Worm (Caenorhabditis elegans) whole organism, L2 larva: Measurements from ENCODE around the gene rab-14.

Experiments used
- C34F6.9 ChIP-seq: fragments of 150-350 bp; optimal IDR thresholded peaks from 2 replicates; lab custom pipeline; 2014; ENCODE audit warnings: missing biosample characterization, missing genetic modification characterization
- F13H6.1 ChIP-seq: sonication (generic microtip); optimal IDR thresholded peaks from 2 replicates; lab custom pipeline; 2016; ENCODE audit warnings: missing genetic modification characterization, missing compliant biosample characterization
- Y55F3AM.14 ChIP-seq: fragments of 200-800 bp; sonication (Bioruptor generic); optimal IDR thresholded peaks from 2 replicates; lab custom pipeline; 2018; ENCODE audit warnings: mild to moderate bottlenecking, missing genetic modification characterization, missing compliant biosample characterization
- ZK546.5 ChIP-seq: sonication (generic microtip); optimal IDR thresholded peaks from 2 replicates; lab custom pipeline; 2017; ENCODE audit warnings: missing biosample characterization, missing genetic modification characterization
- alr-1 ChIP-seq: fragments of 150-350 bp; optimal IDR thresholded peaks from 2 replicates; lab custom pipeline; 2014; ENCODE audit warnings: missing biosample characterization, missing genetic modification characterization
- ama-1 ChIP-seq: fragments of 150-350 bp; optimal IDR thresholded peaks from 2 replicates; lab custom pipeline; 2018; ENCODE audit warnings: inconsistent platforms
- blmp-1 ChIP-seq: sonication (generic microtip); optimal IDR thresholded peaks from 2 replicates; lab custom pipeline; 2017; ENCODE audit warnings: missing genetic modification characterization, mild to moderate bottlenecking, missing compliant biosample characterization, antibody characterized with exemption, moderate library complexity; ENCODE audit not compliant: insufficient read depth
- ceh-16 ChIP-seq: fragments of 150-350 bp; optimal IDR thresholded peaks from 2 replicates; lab custom pipeline; 2014; ENCODE audit warnings: missing biosample characterization, missing genetic modification characterization
- crh-2 ChIP-seq: sonication (generic microtip); optimal IDR thresholded peaks from 2 replicates; lab custom pipeline; 2017; ENCODE audit warnings: missing biosample characterization, missing genetic modification characterization
- dmd-4 ChIP-seq: sonication (generic microtip); optimal IDR thresholded peaks from 2 replicates; lab custom pipeline; 2017; ENCODE audit warnings: missing biosample characterization, missing genetic modification characterization
- egl-27 ChIP-seq: sonication (generic microtip); optimal IDR thresholded peaks from 3 replicates; lab custom pipeline; 2017; ENCODE audit warnings: missing biosample characterization, missing genetic modification reagents, missing genetic modification characterization
- elt-1 ChIP-seq: fragments of 150-350 bp; optimal IDR thresholded peaks from 2 replicates; lab custom pipeline; 2014; ENCODE audit warnings: missing biosample characterization, missing genetic modification characterization
- gmeb-1 ChIP-seq: fragments of 150-350 bp; optimal IDR thresholded peaks from 2 replicates; lab custom pipeline; 2014; ENCODE audit warnings: missing biosample characterization, missing genetic modification characterization
- lin-11 ChIP-seq: fragments of 150-350 bp; sonication (generic microtip); optimal IDR thresholded peaks from 2 replicates; lab custom pipeline; 2014; ENCODE audit warnings: missing biosample characterization, missing genetic modification characterization, inconsistent platforms, mixed read lengths
- lin-13 ChIP-seq: fragments of 150-350 bp; optimal IDR thresholded peaks from 2 replicates; lab custom pipeline; 2014; ENCODE audit warnings: missing biosample characterization, missing genetic modification reagents, missing genetic modification characterization
- lin-39 ChIP-seq: fragments of 150-350 bp; optimal IDR thresholded peaks from 2 replicates; lab custom pipeline; 2014; ENCODE audit warnings: missing biosample characterization, missing genetic modification reagents, missing genetic modification characterization
- lsy-2 ChIP-seq, 2 experiments: fragments of 150-350 bp in 1 of 2; sonication (generic microtip) in 1 of 2; optimal IDR thresholded peaks; 2 replicates each; lab custom pipeline; 2014 to 2017; ENCODE audit warnings: missing biosample characterization in 2 of 2, missing genetic modification characterization in 2 of 2
- mab-5 ChIP-seq: fragments of 150-350 bp; optimal IDR thresholded peaks from 2 replicates; lab custom pipeline; 2014; ENCODE audit warnings: missing biosample characterization, missing genetic modification characterization
- mbf-1 ChIP-seq: sonication (generic microtip); optimal IDR thresholded peaks from 2 replicates; lab custom pipeline; 2017; ENCODE audit warnings: missing biosample characterization, missing genetic modification characterization
- nhr-11 ChIP-seq: fragments of 150-350 bp; optimal IDR thresholded peaks from 2 replicates; lab custom pipeline; 2014; ENCODE audit warnings: missing biosample characterization, missing genetic modification characterization
- nhr-12 ChIP-seq: fragments of 150-350 bp; optimal IDR thresholded peaks from 2 replicates; lab custom pipeline; 2014; ENCODE audit warnings: missing biosample characterization, missing genetic modification characterization
- nhr-129 ChIP-seq: fragments of 150-350 bp; optimal IDR thresholded peaks from 2 replicates; lab custom pipeline; 2014; ENCODE audit warnings: missing biosample characterization, missing genetic modification characterization
- nhr-21 ChIP-seq: fragments of 150-350 bp; optimal IDR thresholded peaks from 2 replicates; lab custom pipeline; 2014; ENCODE audit warnings: missing biosample characterization, missing genetic modification characterization
- nhr-23 ChIP-seq: fragments of 150-350 bp; optimal IDR thresholded peaks from 2 replicates; lab custom pipeline; 2014; ENCODE audit warnings: missing biosample characterization, missing genetic modification reagents, missing genetic modification characterization
- nhr-237 ChIP-seq: fragments of 150-350 bp; optimal IDR thresholded peaks from 2 replicates; lab custom pipeline; 2014; ENCODE audit warnings: missing biosample characterization, missing genetic modification characterization
- nhr-25 ChIP-seq: fragments of 150-350 bp; sonication (generic microtip); optimal IDR thresholded peaks from 3 replicates; lab custom pipeline; 2014; ENCODE audit warnings: missing biosample characterization, missing genetic modification characterization
- nhr-77 ChIP-seq: fragments of 150-350 bp; optimal IDR thresholded peaks from 2 replicates; lab custom pipeline; 2014; ENCODE audit warnings: missing biosample characterization, missing genetic modification characterization
- peb-1 ChIP-seq: fragments of 150-350 bp; optimal IDR thresholded peaks from 2 replicates; lab custom pipeline; 2014; ENCODE audit warnings: missing biosample characterization, missing genetic modification characterization
- sem-4 ChIP-seq: fragments of 150-350 bp; optimal IDR thresholded peaks from 2 replicates; lab custom pipeline; 2014; ENCODE audit warnings: missing biosample characterization, missing genetic modification reagents, missing genetic modification characterization
- sma-3 ChIP-seq: sonication (generic microtip); optimal IDR thresholded peaks from 2 replicates; lab custom pipeline; 2016; ENCODE audit warnings: missing genetic modification reagents, missing genetic modification characterization, missing compliant biosample characterization
- sma-9 ChIP-seq, 2 experiments: fragments of 150-350 bp in 1 of 2; sonication (generic microtip) in 1 of 2; optimal IDR thresholded peaks; 2 replicates each; lab custom pipeline; 2014 to 2016; ENCODE audit warnings: missing genetic modification characterization in 2 of 2, mild to moderate bottlenecking in 1 of 2, missing biosample characterization in 1 of 2, missing compliant biosample characterization in 1 of 2, missing genetic modification reagents in 1 of 2, moderate library complexity in 1 of 2
- unc-39 ChIP-seq: fragments of 150-350 bp; optimal IDR thresholded peaks from 2 replicates; lab custom pipeline; 2014; ENCODE audit warnings: missing biosample characterization, missing genetic modification characterization
- unc-55 ChIP-seq: fragments of 150-350 bp; sonication (generic microtip); optimal IDR thresholded peaks from 3 replicates; lab custom pipeline; 2014; ENCODE audit warnings: missing biosample characterization, missing genetic modification reagents, missing genetic modification characterization
- unc-62 ChIP-seq: fragments of 150-350 bp; optimal IDR thresholded peaks from 2 replicates; lab custom pipeline; 2014; ENCODE audit warnings: missing biosample characterization, missing genetic modification reagents, missing genetic modification characterization
- zag-1 ChIP-seq: fragments of 150-350 bp; optimal IDR thresholded peaks from 2 replicates; lab custom pipeline; 2014; ENCODE audit warnings: missing biosample characterization, missing genetic modification characterization
- ztf-1 ChIP-seq: fragments of 200-800 bp; sonication (Bioruptor generic); conservative IDR thresholded peaks from 2 replicates; pipeline ENCODE4 v1.3.6; 2022; ENCODE audit warnings: missing genetic modification characterization, missing compliant biosample characterization
- ztf-11 ChIP-seq: sonication (generic microtip); optimal IDR thresholded peaks from 2 replicates; lab custom pipeline; 2017; ENCODE audit warnings: missing biosample characterization, missing genetic modification characterization
- ztf-4 ChIP-seq: fragments of 150-350 bp; optimal IDR thresholded peaks from 2 replicates; lab custom pipeline; 2014; ENCODE audit warnings: missing biosample characterization, missing genetic modification characterization

rab-14 gene

ce11 chrX:15585144-15585543, 21.3 kb downstream of the rab-14 start:
- TF ChIP-seq elt-1 (tag; lab: Kevin White, UChicago) (no peak), crh-2 (tag; lab: Kevin White, UChicago) (no peak)
- TF ChIP-seq, all 48 proteins: peak for 0

ce11 chrX:15576942-15577341, 29.5 kb downstream of the rab-14 start, which contains the start of gene K09A9.6:
K09A9.6 (plus strand) TSS chrX:15577242.
- no peak for TF ChIP-seq sma-3
- no peak for TF ChIP-seq nhr-23 (tag; lab: Kevin White, UChicago)
- TF ChIP-seq mab-5, result no peak
- no peak for TF ChIP-seq alr-1 (tag; lab: Kevin White, UChicago)
- TF ChIP-seq dmd-4, result no peak
- no peak for TF ChIP-seq ceh-16 (tag; lab: Kevin White, UChicago)
- no peak for TF ChIP-seq ztf-4
- no peak for TF ChIP-seq unc-55 (GFP tag; lab: Kevin White, UChicago)

DNA sequence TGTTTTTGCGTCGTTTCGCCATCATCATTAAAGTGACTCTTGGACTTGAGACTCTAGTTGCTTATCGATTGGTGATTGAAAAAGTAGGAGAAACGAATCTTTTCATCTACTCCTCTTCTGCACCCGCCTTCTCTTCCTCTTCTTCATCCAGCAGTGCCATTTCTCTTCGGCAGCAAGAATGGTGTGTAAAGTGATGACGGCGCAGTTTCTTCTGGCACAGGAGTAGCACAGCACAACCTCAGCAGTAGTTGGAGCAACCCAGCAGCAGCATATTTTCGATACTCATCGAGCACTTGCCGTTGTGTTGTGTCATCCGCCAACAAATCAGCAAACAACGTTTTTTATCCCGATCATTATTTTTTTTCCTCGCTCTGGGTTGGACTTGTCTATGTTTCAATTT, 31.0 kb downstream of the rab-14 start:
- TF ChIP-seq unc-62 (GFP tag; lab: Kevin White, UChicago) (no peak), sma-3 (no peak), sma-9 (GFP tag; optimal IDR thresholded peaks at IDR 0.05; lab: Kevin White, UChicago) (peak; percentile 29), sma-9 (tag; optimal IDR thresholded peaks at IDR 0.05; lab: Kevin White, UChicago) (no peak), zag-1 (tag; lab: Kevin White, UChicago) (no peak), nhr-237 (no peak), peb-1 (tag; lab: Kevin White, UChicago) (no peak), egl-27 (tag; lab: Kevin White, UChicago) (no peak), elt-1 (tag; lab: Kevin White, UChicago) (no peak), F13H6.1 (tag; lab: Kevin White, UChicago) (peak; percentile 19), lin-39 (tag; lab: Kevin White, UChicago) (no peak), ama-1 (lab: Kevin White, UChicago) (no peak), gmeb-1 (tag; lab: Kevin White, UChicago) (no peak), mbf-1 (tag; lab: Kevin White, UChicago) (no peak), lsy-2 (tag; optimal IDR thresholded peaks at IDR 0.05; lab: Kevin White, UChicago) (no peak), ceh-16 (tag; lab: Kevin White, UChicago) (no peak), nhr-129 (peak; percentile 59), C34F6.9 (tag; lab: Kevin White, UChicago) (no peak)

DNA sequence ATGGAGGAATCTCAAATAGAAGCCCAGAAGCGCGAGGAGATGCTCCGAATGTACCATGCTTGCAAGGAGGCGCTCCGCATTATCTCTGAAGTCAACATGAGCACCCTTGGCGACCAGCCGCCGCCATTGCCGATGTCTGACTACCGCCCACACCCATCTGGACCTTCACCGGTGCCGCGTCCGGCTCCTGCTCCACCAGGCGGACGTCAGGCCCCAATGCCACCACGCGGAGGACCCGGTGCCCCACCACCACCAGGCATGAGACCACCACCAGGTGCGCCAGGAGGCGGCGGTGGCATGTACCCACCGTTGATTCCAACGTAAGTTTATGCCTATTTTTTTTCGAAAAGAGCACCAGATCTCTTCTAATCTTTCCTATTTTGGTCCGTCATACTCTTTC, 34.4 kb downstream of the rab-14 start:
- TF ChIP-seq lin-13 (GFP tag; lab: Kevin White, UChicago) (no peak), ztf-1 (GFP tag; lab: Robert Waterston, UW) (0 out of 2 replicates have a peak, but pooled peaks have one; percentile 39)
- TF ChIP-seq, all 48 proteins: peak for 1

ce11 chrX:15569633-15570032, 36.8 kb downstream of the rab-14 start:
- TF ChIP-seq unc-62 (GFP tag; lab: Kevin White, UChicago) (no peak), Y55F3AM.14 (no peak), mbf-1 (tag; lab: Kevin White, UChicago) (no peak), ztf-1 (GFP tag; lab: Robert Waterston, UW) (no peak)

DNA sequence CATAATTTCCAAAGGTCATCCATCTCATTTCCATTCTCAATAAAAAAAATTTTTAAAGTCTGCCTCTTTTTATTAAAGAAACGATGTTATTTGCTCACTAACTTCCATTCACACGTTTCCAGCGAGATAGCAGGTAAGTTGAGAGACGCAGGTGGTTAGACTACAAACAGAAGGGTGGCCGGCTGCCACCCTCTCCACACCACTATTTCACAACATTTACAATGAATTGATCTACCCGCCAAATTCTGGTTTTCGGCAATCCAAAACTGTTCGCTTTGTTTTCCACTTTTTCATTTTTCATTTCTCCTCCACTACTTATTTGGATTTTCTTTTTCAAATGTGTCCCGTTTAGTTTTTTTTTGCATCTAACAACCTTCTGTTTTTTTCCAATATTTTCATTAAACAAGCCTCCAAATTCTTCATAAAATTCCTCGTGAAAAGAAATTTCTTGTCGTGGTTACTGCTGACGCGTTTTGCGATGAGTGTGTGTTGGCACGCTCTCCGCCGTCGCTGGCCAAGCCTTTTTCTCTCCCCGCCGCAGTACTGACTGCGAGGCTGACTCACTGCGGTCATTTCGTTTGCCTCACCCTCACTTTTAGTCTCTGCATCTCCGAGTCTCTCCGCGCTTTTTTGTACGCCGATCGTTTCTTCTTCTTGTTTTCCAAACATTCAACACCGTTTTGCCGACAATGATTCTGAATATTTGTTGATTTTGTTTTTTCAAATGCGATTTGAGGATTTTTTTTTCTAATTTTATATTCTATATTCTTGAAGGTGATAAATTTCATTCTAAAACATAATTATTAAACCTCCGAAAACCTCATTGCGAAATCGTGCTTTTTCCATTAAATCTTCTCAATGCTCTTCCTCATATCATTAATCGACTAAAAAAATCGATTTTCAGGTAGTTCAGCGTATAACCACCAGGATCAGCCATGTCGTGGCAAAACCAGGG, 38.2 kb downstream of the rab-14 start, which contains the start of gene dyn-1:
Gene dyn-1, plus strand, starts transcription at position 905 of the 955 bp plus-strand sequence.
- TF ChIP-seq ceh-16 (tag; lab: Kevin White, UChicago) (no peak), nhr-11 (tag; lab: Kevin White, UChicago) (no peak), ZK546.5 (tag; lab: Kevin White, UChicago) (no peak), lin-11 (tag; lab: Kevin White, UChicago) (peak; percentile 26), nhr-21 (peak; percentile 63), nhr-12 (tag; lab: Kevin White, UChicago) (no peak), lin-13 (GFP tag; lab: Kevin White, UChicago) (peak; percentile 61), nhr-129 (peak; percentile 68), nhr-25 (peak; percentile 81), nhr-23 (tag; lab: Kevin White, UChicago) (no peak), mbf-1 (tag; lab: Kevin White, UChicago) (no peak), ztf-11 (tag; lab: Kevin White, UChicago) (no peak), mab-5 (peak; percentile 32), sem-4 (tag; lab: Kevin White, UChicago) (peak; percentile 67), unc-39 (no peak), peb-1 (tag; lab: Kevin White, UChicago) (no peak), ztf-1 (GFP tag; lab: Robert Waterston, UW) (no peak), crh-2 (tag; lab: Kevin White, UChicago) (peak; percentile 80), F13H6.1 (tag; lab: Kevin White, UChicago) (peak; percentile 52), Y55F3AM.14 (peak; percentile 51), ama-1 (lab: Kevin White, UChicago) (no peak), nhr-77 (no peak), lsy-2 (tag; optimal IDR thresholded peaks at IDR 0.05; lab: Kevin White, UChicago) (peak; percentile 26 to 75), C34F6.9 (tag; lab: Kevin White, UChicago) (peak; percentile 47), unc-55 (GFP tag; lab: Kevin White, UChicago) (peak; percentile 39), blmp-1 (peak; percentile 48)
